Fruit fly (Drosophila melanogaster): ENCODE data around the gene CG13893.

CG13893 gene

DNA sequence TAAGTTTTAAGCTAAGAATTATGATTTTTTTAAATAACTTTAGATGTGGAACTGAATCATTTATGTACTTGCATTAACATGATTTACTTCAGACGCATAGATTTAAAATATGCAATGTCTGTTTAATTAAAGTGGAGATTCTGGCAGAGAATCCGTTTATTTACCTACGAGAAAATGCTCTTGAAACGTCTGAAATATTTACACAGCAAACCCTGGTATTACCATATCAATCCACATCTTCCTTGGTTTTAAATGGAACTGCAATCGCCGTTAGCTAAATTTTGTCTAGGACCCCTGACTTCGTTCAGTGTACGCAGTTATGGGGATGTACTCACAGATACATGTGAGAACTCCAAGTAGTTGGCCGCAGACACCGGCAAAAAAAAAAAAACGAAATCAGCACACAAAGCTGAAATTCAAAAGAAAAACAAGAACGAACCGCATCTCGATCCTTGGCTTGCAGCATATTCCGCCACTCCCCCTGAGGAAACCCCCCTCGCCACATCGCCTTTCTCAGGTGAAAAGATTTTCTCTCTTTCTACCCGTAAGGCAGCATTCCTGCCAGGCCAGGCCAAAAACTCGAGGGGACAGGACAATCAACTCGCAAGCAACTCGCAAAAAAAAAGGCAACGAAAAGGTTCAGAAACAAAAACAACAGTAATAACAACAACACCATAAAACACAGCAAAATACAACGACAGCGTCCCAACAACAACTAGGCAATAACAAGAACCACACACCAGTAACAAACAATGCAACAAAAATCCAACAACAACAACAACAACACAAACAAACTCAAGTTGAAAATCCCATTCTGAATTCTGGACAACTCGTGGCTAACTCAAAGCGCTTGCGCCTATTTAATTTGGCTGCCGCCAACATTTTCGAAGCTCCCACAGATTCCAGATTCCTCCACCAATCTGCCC, 14.8 kb upstream of the CG13893 start:
- peak; percentile 4 for TF ChIP-seq gl (tag; optimal IDR thresholded peaks at IDR 0.05)
- TF ChIP-seq CG8301 (tag; optimal IDR thresholded peaks at IDR 0.05) = peak; percentile 82
- TF ChIP-seq CG34367 (tag; optimal IDR thresholded peaks at IDR 0.05) = peak; percentile 80
- TF ChIP-seq EcR (GFP tag; optimal IDR thresholded peaks at IDR 0.05) = peak; percentile 88
- TF ChIP-seq fd96Ca (GFP tag; IDR thresholded peaks at IDR 0.05) = 0 out of 3 replicates have a peak, but pooled peaks have one; percentile 57
- TF ChIP-seq D1 (tag; optimal IDR thresholded peaks at IDR 0.05) = peak; percentile 65
- peak; percentile 81 for TF ChIP-seq Pif1A (GFP tag; optimal IDR thresholded peaks at IDR 0.05)
- peak; percentile 10; the same call in 1 of the 2 replicates for TF ChIP-seq Ets98B (GFP tag; IDR thresholded peaks at IDR 0.05)
- peak; percentile 38 for TF ChIP-seq CG13204 (GFP tag; optimal IDR thresholded peaks at IDR 0.05)
- no peak for TF ChIP-seq CG12605 (GFP tag; IDR thresholded peaks at IDR 0.05)
- peak; percentile 79 for TF ChIP-seq CG17806 (tag; optimal IDR thresholded peaks at IDR 0.05)
- TF ChIP-seq CG9948 (tag; optimal IDR thresholded peaks at IDR 0.05) = peak; percentile 82
- peak; percentile 90 for TF ChIP-seq CG8159 (tag; optimal IDR thresholded peaks at IDR 0.05)
- TF ChIP-seq CG32121 (GFP tag; IDR thresholded peaks at IDR 0.05) = no peak
- TF ChIP-seq Pif1B (GFP tag; optimal IDR thresholded peaks at IDR 0.05) = peak; percentile 78
- TF ChIP-seq CG15710 (tag; optimal IDR thresholded peaks at IDR 0.05) = peak; percentile 87
- TF ChIP-seq CG10348 (GFP tag; IDR thresholded peaks at IDR 0.05) = no peak
- TF ChIP-seq CG4496 (GFP tag; IDR thresholded peaks at IDR 0.05) = no peak
- peak; percentile 94 for TF ChIP-seq Snoo (tag; optimal IDR thresholded peaks at IDR 0.05)
- peak; percentile 18; the same call in 1 of the 2 replicates for TF ChIP-seq rn (GFP tag; IDR thresholded peaks at IDR 0.05)
- peak; percentile 92 for TF ChIP-seq CG14655 (GFP tag; optimal IDR thresholded peaks at IDR 0.05)

DNA sequence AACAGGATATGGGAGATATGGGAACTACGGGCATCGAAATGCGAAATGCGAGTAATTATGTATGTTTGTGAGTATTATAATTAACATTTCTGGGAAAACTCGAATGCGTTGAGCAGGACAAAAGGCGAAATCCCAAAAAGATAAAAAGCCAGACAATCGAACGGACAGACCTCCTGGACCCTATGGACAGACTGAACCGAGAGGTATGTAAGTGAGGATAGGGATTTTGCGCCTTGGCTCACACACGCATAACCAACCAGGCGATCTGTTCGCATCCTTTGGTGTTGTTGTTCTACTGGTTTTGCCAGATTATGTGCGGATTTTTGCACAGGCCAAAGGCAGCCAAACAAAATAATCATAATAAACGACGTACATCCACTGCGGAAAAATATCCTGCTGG, 14.1 kb upstream of the CG13893 start:
- TF ChIP-seq CG8301 (tag; optimal IDR thresholded peaks at IDR 0.05) (no peak), CG14655 (GFP tag; optimal IDR thresholded peaks at IDR 0.05) (no peak), D1 (tag; optimal IDR thresholded peaks at IDR 0.05) (no peak), gl (tag; optimal IDR thresholded peaks at IDR 0.05) (no peak), CG4496 (GFP tag; IDR thresholded peaks at IDR 0.05) (no peak), Pif1B (GFP tag; optimal IDR thresholded peaks at IDR 0.05) (no peak), Snoo (tag; optimal IDR thresholded peaks at IDR 0.05) (no peak), CG9948 (tag; optimal IDR thresholded peaks at IDR 0.05) (no peak), fd96Ca (GFP tag; IDR thresholded peaks at IDR 0.05) (no peak), EcR (GFP tag; optimal IDR thresholded peaks at IDR 0.05) (no peak), CG13204 (GFP tag; optimal IDR thresholded peaks at IDR 0.05) (no peak), CG10348 (GFP tag; IDR thresholded peaks at IDR 0.05) (no peak), Pif1A (GFP tag; optimal IDR thresholded peaks at IDR 0.05) (no peak), CG12605 (GFP tag; IDR thresholded peaks at IDR 0.05) (no peak), CG8159 (tag; optimal IDR thresholded peaks at IDR 0.05) (no peak), CG15710 (tag; optimal IDR thresholded peaks at IDR 0.05) (no peak), rn (GFP tag; IDR thresholded peaks at IDR 0.05) (no peak), CG34367 (tag; optimal IDR thresholded peaks at IDR 0.05) (no peak)

DNA sequence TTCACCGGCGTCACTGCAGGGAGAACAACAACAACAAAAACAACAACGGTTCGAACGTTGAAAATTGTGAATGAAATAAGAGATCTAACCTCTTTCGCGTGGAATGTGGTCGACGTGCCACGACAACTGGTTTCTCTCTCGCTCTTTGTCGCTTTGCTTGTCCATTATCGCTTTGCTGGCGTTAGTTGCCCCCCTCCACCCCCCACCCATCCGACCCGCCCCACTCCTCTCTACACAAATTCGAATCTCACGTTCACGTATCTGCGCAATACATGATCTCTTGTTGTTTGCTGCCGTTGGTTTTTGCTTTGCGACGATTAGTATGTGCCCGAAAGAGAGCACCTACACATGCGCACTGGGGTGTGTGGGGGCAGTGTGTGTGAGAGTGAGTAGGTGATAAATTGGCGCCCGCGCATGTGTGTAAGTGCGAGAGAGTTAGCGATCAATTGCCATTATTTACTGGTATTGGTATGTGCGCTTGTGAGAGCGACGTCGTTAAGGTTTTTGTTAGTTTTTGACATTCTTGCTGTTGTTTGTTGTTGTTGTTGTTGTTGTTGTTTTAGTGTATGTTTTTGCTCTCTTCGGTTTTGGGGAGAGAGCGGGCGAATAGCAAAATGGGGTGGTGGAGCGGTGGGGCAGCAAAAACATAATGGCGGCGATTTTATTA, 12.8 kb upstream of the CG13893 start:
- TF ChIP-seq CG10348 (GFP tag; IDR thresholded peaks at IDR 0.05) (no peak), CG14655 (GFP tag; optimal IDR thresholded peaks at IDR 0.05) (no peak), Pif1B (GFP tag; optimal IDR thresholded peaks at IDR 0.05) (no peak), CG13204 (GFP tag; optimal IDR thresholded peaks at IDR 0.05) (peak; percentile 25), gl (tag; optimal IDR thresholded peaks at IDR 0.05) (no peak), Pif1A (GFP tag; optimal IDR thresholded peaks at IDR 0.05) (no peak), Ets98B (GFP tag; IDR thresholded peaks at IDR 0.05) (peak; percentile 68), CG12605 (GFP tag; IDR thresholded peaks at IDR 0.05) (peak; percentile 39; the same call in 1 of the 2 replicates), fd96Ca (GFP tag; IDR thresholded peaks at IDR 0.05) (peak; percentile 89), CG9948 (tag; optimal IDR thresholded peaks at IDR 0.05) (no peak), Snoo (tag; optimal IDR thresholded peaks at IDR 0.05) (no peak), CG17806 (tag; optimal IDR thresholded peaks at IDR 0.05) (no peak), CG4496 (GFP tag; IDR thresholded peaks at IDR 0.05) (peak; percentile 65; the same call in 2 of the 3 replicates), CG8301 (tag; optimal IDR thresholded peaks at IDR 0.05) (no peak), CG32121 (GFP tag; IDR thresholded peaks at IDR 0.05) (peak; percentile 83), EcR (GFP tag; optimal IDR thresholded peaks at IDR 0.05) (peak; percentile 34), CG34367 (tag; optimal IDR thresholded peaks at IDR 0.05) (no peak)

DNA sequence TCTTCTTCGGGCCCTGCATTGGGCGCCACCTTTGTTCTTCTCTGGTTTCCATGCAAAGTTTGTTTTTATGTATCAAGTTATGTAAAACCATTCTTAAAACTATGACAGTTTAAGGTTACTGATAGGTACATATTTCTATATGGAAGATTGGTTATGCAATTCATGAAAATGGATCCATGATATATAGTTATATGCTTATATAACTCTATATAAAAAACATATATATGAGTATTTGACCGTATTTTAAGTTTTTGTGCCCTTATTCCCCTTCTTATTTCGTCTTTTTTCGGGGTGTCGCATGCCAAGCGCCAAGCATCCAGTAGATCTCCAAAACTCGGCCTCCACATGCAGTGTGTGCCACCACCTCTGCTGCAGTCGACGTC, 12.3 kb upstream of the CG13893 start:
- TF ChIP-seq CG15710 (tag; optimal IDR thresholded peaks at IDR 0.05) (no peak), EcR (GFP tag; optimal IDR thresholded peaks at IDR 0.05) (no peak), CG17806 (tag; optimal IDR thresholded peaks at IDR 0.05) (no peak), Ets98B (GFP tag; IDR thresholded peaks at IDR 0.05) (no peak), CG8159 (tag; optimal IDR thresholded peaks at IDR 0.05) (no peak), CG10348 (GFP tag; IDR thresholded peaks at IDR 0.05) (no peak), Pif1B (GFP tag; optimal IDR thresholded peaks at IDR 0.05) (no peak), CG4496 (GFP tag; IDR thresholded peaks at IDR 0.05) (no peak), CG32121 (GFP tag; IDR thresholded peaks at IDR 0.05) (no peak), CG14655 (GFP tag; optimal IDR thresholded peaks at IDR 0.05) (no peak), fd96Ca (GFP tag; IDR thresholded peaks at IDR 0.05) (no peak), CG8301 (tag; optimal IDR thresholded peaks at IDR 0.05) (no peak), CG34367 (tag; optimal IDR thresholded peaks at IDR 0.05) (no peak), Snoo (tag; optimal IDR thresholded peaks at IDR 0.05) (no peak), CG9948 (tag; optimal IDR thresholded peaks at IDR 0.05) (no peak), rn (GFP tag; IDR thresholded peaks at IDR 0.05) (no peak), gl (tag; optimal IDR thresholded peaks at IDR 0.05) (no peak)
